Worm (Caenorhabditis elegans): ENCODE measurements around the gene R151.2.

The R151.2 gene

ce11 chrIII:7162065-7162762 lies 47.6 kb upstream of the R151.2 start, which contains the start of the genes syf-2 and K04G7.1 (continued):
- peak; percentile 87 for TF ChIP-seq rbr-2 (tag; optimal IDR thresholded peaks at IDR 0.05)
- peak; percentile 42; the same call in 1 of the 2 replicates for TF ChIP-seq madf-9 (GFP tag; conservative IDR thresholded peaks at IDR 0.05)
- TF ChIP-seq ceh-82 (tag; optimal IDR thresholded peaks at IDR 0.05) = no peak
- TF ChIP-seq lin-15B (tag; optimal IDR thresholded peaks at IDR 0.05) = peak; percentile 79
- TF ChIP-seq snpc-4 (tag; optimal IDR thresholded peaks at IDR 0.05) = no peak
- TF ChIP-seq nhr-41 (GFP tag; IDR thresholded peaks at IDR 0.05) = no peak
- no peak for TF ChIP-seq ZK337.2 (GFP tag; IDR thresholded peaks at IDR 0.05)
- peak; percentile 74; the same call in 1 of the 2 replicates for TF ChIP-seq saeg-2 (GFP tag; IDR thresholded peaks at IDR 0.05)
- peak; percentile 78 for TF ChIP-seq nhr-6 (tag; optimal IDR thresholded peaks at IDR 0.05)
- TF ChIP-seq dpl-1 (GFP tag; optimal IDR thresholded peaks at IDR 0.05) = peak; percentile 95
- peak; percentile 45 for TF ChIP-seq nhr-25 (tag; optimal IDR thresholded peaks at IDR 0.05; ENCODE audit: borderline replicate concordance, insufficient read depth)
- peak; percentile 91 for TF ChIP-seq T20F7.1 (GFP tag; optimal IDR thresholded peaks at IDR 0.05)
- peak in 1 of 2 experiments; percentile 48 for TF ChIP-seq mdl-1 (tag; optimal IDR thresholded peaks at IDR 0.05)
- peak; percentile 76 for TF ChIP-seq nhr-28 (tag; optimal IDR thresholded peaks at IDR 0.05)
- TF ChIP-seq lsy-2 (tag; optimal IDR thresholded peaks at IDR 0.05) = peak; percentile 47 to 96
- peak; percentile 6 for TF ChIP-seq F49E8.2 (tag; optimal IDR thresholded peaks at IDR 0.05; ENCODE audit: borderline replicate concordance)
- no peak for TF ChIP-seq zip-2 (tag; optimal IDR thresholded peaks at IDR 0.05)
- TF ChIP-seq Y75B8A.6 (GFP tag; IDR thresholded peaks at IDR 0.05) = no peak
- peak; percentile 84 for TF ChIP-seq dmd-6 (GFP tag; IDR thresholded peaks at IDR 0.05)
- TF ChIP-seq spr-3 (GFP tag; optimal IDR thresholded peaks at IDR 0.05) = no peak
- peak; percentile 80 for TF ChIP-seq zfp-2 (tag; optimal IDR thresholded peaks at IDR 0.05)
- TF ChIP-seq Y105C5A.15 (GFP tag; IDR thresholded peaks at IDR 0.05) = no peak
- peak; percentile 86 for TF ChIP-seq nhr-42 (GFP tag; IDR thresholded peaks at IDR 0.05)
- TF ChIP-seq unc-39 (tag; optimal IDR thresholded peaks at IDR 0.05) = no peak
- no peak for TF ChIP-seq aly-2 (tag; optimal IDR thresholded peaks at IDR 0.05)
- no peak for TF ChIP-seq ceh-44 (GFP tag; IDR thresholded peaks at IDR 0.05)
- no peak for TF ChIP-seq F44E2.7 (GFP tag; IDR thresholded peaks at IDR 0.05)
- no peak for TF ChIP-seq lin-29 (GFP tag; IDR thresholded peaks at IDR 0.05)
- TF ChIP-seq F37D6.2 (tag; optimal IDR thresholded peaks at IDR 0.05) = peak; percentile 83
- TF ChIP-seq Y48G9A.11 (GFP tag; IDR thresholded peaks at IDR 0.05) = 0 out of 2 replicates have a peak, but pooled peaks have one; percentile 37
- TF ChIP-seq ztf-7 (tag; optimal IDR thresholded peaks at IDR 0.05) = peak; percentile 17
- TF ChIP-seq ceh-20 (GFP tag; IDR thresholded peaks at IDR 0.05) = peak; percentile 66; the same call in 1 of the 2 replicates

- peak; percentile 19 for TF ChIP-seq unc-130 (GFP tag; optimal IDR thresholded peaks at IDR 0.05)
- TF ChIP-seq dmd-8 (GFP tag; IDR thresholded peaks at IDR 0.05) = no peak
Observed at ce11 chrIII:7165276-7165675, 44.5 kb upstream of the R151.2 start.

- TF ChIP-seq zfp-3 (GFP tag; conservative IDR thresholded peaks at IDR 0.05) = no peak
- peak; percentile 89 for TF ChIP-seq hlh-11 (tag; optimal IDR thresholded peaks at IDR 0.05)
- no peak for TF ChIP-seq nhr-10 (tag; optimal IDR thresholded peaks at IDR 0.05)
- peak; percentile 8; the same call in 1 of the 2 replicates for TF ChIP-seq hmg-1.1 (GFP tag; IDR thresholded peaks at IDR 0.05)
- TF ChIP-seq jun-1 (tag; optimal IDR thresholded peaks at IDR 0.05) = peak; percentile 29
- peak; percentile 67 for TF ChIP-seq lin-1 (GFP tag; IDR thresholded peaks at IDR 0.05)
- TF ChIP-seq attf-4 (tag; optimal IDR thresholded peaks at IDR 0.05) = no peak
- no peak for TF ChIP-seq F10B5.3 (tag; optimal IDR thresholded peaks at IDR 0.05)
- no peak for TF ChIP-seq madf-5 (GFP tag; IDR thresholded peaks at IDR 0.05)
- no peak for TF ChIP-seq daf-8 (GFP tag; IDR thresholded peaks at IDR 0.05)
- peak; percentile 52 for TF ChIP-seq php-3 (GFP tag; IDR thresholded peaks at IDR 0.05)
- no peak for TF ChIP-seq F37D6.2 (tag; optimal IDR thresholded peaks at IDR 0.05)
- TF ChIP-seq saeg-2 (GFP tag; IDR thresholded peaks at IDR 0.05) = peak; percentile 58; the same call in 1 of the 2 replicates
- no peak for TF ChIP-seq cey-2 (tag; optimal IDR thresholded peaks at IDR 0.05; ENCODE audit: borderline replicate concordance, insufficient read depth)
- no peak for TF ChIP-seq spr-1 (tag; optimal IDR thresholded peaks at IDR 0.05)
- TF ChIP-seq nhr-102 (tag; optimal IDR thresholded peaks at IDR 0.05) = peak; percentile 77
- peak; percentile 55 for TF ChIP-seq aha-1 (tag)
- TF ChIP-seq pqm-1 (tag; optimal IDR thresholded peaks at IDR 0.05) = peak; percentile 96
Observed at ce11 chrIII:7165816-7166229, 43.9 kb upstream of the R151.2 start.
